Fruit fly (Drosophila melanogaster): ENCODE data around the gene Pbp95.

dm6 chr3R:7994629-7995028, 19.0 kb upstream of the Pbp95 start:
- TF ChIP-seq CG11085 (GFP tag; IDR thresholded peaks at IDR 0.05) (no peak), esg (GFP tag; conservative IDR thresholded peaks at IDR 0.05) (no peak), CG11504 (tag; optimal IDR thresholded peaks at IDR 0.05) (no peak)

Data from whole organism, embryonic.